Fruit fly (Drosophila melanogaster): Measurements from ENCODE around the gene Vps16B.
A peak's percentile ranks its signal among the peaks of the same experiment; 100 is the strongest.

The Vps16B gene

dm6 chr3R:29818434-29819268 is 2.4 kb upstream of the Vps16B start, which contains the start of gene neo:
Gene neo, plus strand, starts transcription at chr3R:29819131.
- TF ChIP-seq Nf-YA (GFP tag; IDR thresholded peaks at IDR 0.05): no peak
- TF ChIP-seq Ets65A (GFP tag): peak; percentile 85
- TF ChIP-seq CG3163 (GFP tag; optimal IDR thresholded peaks at IDR 0.05): peak; percentile 41
- peak; percentile 22 for TF ChIP-seq D (optimal IDR thresholded peaks at IDR 0.05)
- TF ChIP-seq D (GFP tag; optimal IDR thresholded peaks at IDR 0.05): no peak
- TF ChIP-seq Trl (optimal IDR thresholded peaks at IDR 0.05): peak in 1 of 2 experiments; percentile 52
- TF ChIP-seq Trl (GFP tag; optimal IDR thresholded peaks at IDR 0.05): no peak
- peak; percentile 89 for TF ChIP-seq oc (tag; optimal IDR thresholded peaks at IDR 0.05)
- TF ChIP-seq ato (GFP tag; IDR thresholded peaks at IDR 0.05; ENCODE audit: partially characterized antibody): 0 out of 2 replicates have a peak, but pooled peaks have one; percentile 11
- peak; percentile 97 for TF ChIP-seq Blimp-1 (GFP tag; optimal IDR thresholded peaks at IDR 0.05)
- TF ChIP-seq Med (GFP tag): peak; percentile 68
- TF ChIP-seq sens (GFP tag): peak; percentile 44
- peak in 1 of 3 experiments; percentile 10 for TF ChIP-seq Stat92E (GFP tag; optimal IDR thresholded peaks at IDR 0.05)
- TF ChIP-seq H2.0 (GFP tag; IDR thresholded peaks at IDR 0.05): no peak
- TF ChIP-seq HLHmδ (GFP tag; optimal IDR thresholded peaks at IDR 0.05): peak; percentile 12
- TF ChIP-seq CG8281 (tag; optimal IDR thresholded peaks at IDR 0.05): no peak
- peak; percentile 96 for TF ChIP-seq CG5180 (GFP tag; optimal IDR thresholded peaks at IDR 0.05)
- peak; percentile 33 for TF ChIP-seq kni (GFP tag; optimal IDR thresholded peaks at IDR 0.05)
- TF ChIP-seq CG17612 (GFP tag; IDR thresholded peaks at IDR 0.05): no peak

- peak; percentile 30 for TF ChIP-seq Ets65A (GFP tag)
- TF ChIP-seq CG33557 (GFP tag; optimal IDR thresholded peaks at IDR 0.05): no peak
These were observed 1.4 kb upstream of the Vps16B start, which contains the start of gene CG7829 for dm6 chr3R:29817664-29818063. Gene CG7829, minus strand, starts transcription at chr3R:29817764.

dm6 chr3R:29806682-29807393 is 9.4 kb downstream of the Vps16B start, which contains the start of the genes ca and ncd:
Gene ca, plus strand, starts transcription at chr3R:29806811.
Gene ncd, minus strand, starts transcription at chr3R:29807127.
- TF ChIP-seq ems (GFP tag; optimal IDR thresholded peaks at IDR 0.05) (no peak), exex (tag; optimal IDR thresholded peaks at IDR 0.05) (no peak), CG2120 (GFP tag; optimal IDR thresholded peaks at IDR 0.05) (no peak), maf-S (GFP tag; optimal IDR thresholded peaks at IDR 0.05) (no peak), Myb (GFP tag; optimal IDR thresholded peaks at IDR 0.05) (peak; percentile 93), esg (GFP tag; conservative IDR thresholded peaks at IDR 0.05) (no peak), shn (GFP tag; optimal IDR thresholded peaks at IDR 0.05) (no peak), Kr (GFP tag; optimal IDR thresholded peaks at IDR 0.05) (no peak), Hmx (GFP tag; optimal IDR thresholded peaks at IDR 0.05) (no peak), gsb (GFP tag; IDR thresholded peaks at IDR 0.05) (no peak), onecut (GFP tag; IDR thresholded peaks at IDR 0.05) (no peak; the same call in 1 of the 2 replicates), PHDP (tag; optimal IDR thresholded peaks at IDR 0.05) (no peak), dm (GFP tag; optimal IDR thresholded peaks at IDR 0.05) (peak; percentile 34), NC2β (GFP tag; optimal IDR thresholded peaks at IDR 0.05) (no peak), lbe (GFP tag; optimal IDR thresholded peaks at IDR 0.05) (no peak), Oli (tag; optimal IDR thresholded peaks at IDR 0.05) (no peak), CG11247 (GFP tag; IDR thresholded peaks at IDR 0.05) (no peak), sens (GFP tag) (peak; percentile 47), fd3F (GFP tag; optimal IDR thresholded peaks at IDR 0.05) (no peak), trh (GFP tag; optimal IDR thresholded peaks at IDR 0.05) (no peak), Ets97D (GFP tag; optimal IDR thresholded peaks at IDR 0.05) (peak; percentile 46), ken (GFP tag; IDR thresholded peaks at IDR 0.05) (no peak), lilli (GFP tag; optimal IDR thresholded peaks at IDR 0.05) (no peak), Atf3 (GFP tag; optimal IDR thresholded peaks at IDR 0.05) (no peak), schlank (tag; optimal IDR thresholded peaks at IDR 0.05) (no peak), kni (GFP tag; optimal IDR thresholded peaks at IDR 0.05) (no peak), MESR4 (GFP tag; optimal IDR thresholded peaks at IDR 0.05) (peak; percentile 48), dpn (GFP tag; optimal IDR thresholded peaks at IDR 0.05) (peak in 1 of 2 experiments; percentile 12)

All from whole organism, embryonic.